Fruit fly (Drosophila melanogaster) whole organism, embryonic: Measurements from ENCODE around the gene CG7367.

Experiments
- Antp ChIP-seq: fragments of 200-800 bp; sonication (Bioruptor generic); optimal IDR thresholded peaks from 3 replicates; lab custom pipeline; 2016; ENCODE audit warnings: missing biosample characterization, missing genetic modification characterization
- CG10543 ChIP-seq: fragments of 200-800 bp; sonication (Bioruptor generic); optimal IDR thresholded peaks from 3 replicates; lab custom pipeline; 2017; ENCODE audit warnings: missing biosample characterization, mild to moderate bottlenecking, missing genetic modification characterization, moderate library complexity
- CG11560 ChIP-seq: fragments of 200-800 bp; sonication (Bioruptor generic); IDR thresholded peaks from 3 replicates; pipeline ENCODE4 v1.3.6; 2022; ENCODE audit warnings: missing biosample characterization, missing genetic modification characterization
- CG12299 ChIP-seq: fragments of 200-800 bp; sonication (Bioruptor generic); optimal IDR thresholded peaks from 2 replicates; lab custom pipeline; 2018; ENCODE audit warnings: missing biosample characterization, mild to moderate bottlenecking, missing genetic modification characterization
- CG13424 ChIP-seq: fragments of 200-800 bp; sonication (Bioruptor generic); optimal IDR thresholded peaks from 2 replicates; lab custom pipeline; 2019; ENCODE audit warnings: missing biosample characterization, mild to moderate bottlenecking, missing genetic modification characterization, moderate library complexity
- CG13894 ChIP-seq: fragments of 200-800 bp; sonication (Bioruptor generic); optimal IDR thresholded peaks from 3 replicates; lab custom pipeline; 2018; ENCODE audit warnings: missing biosample characterization, mild to moderate bottlenecking, missing genetic modification characterization, moderate library complexity
- CG16813 ChIP-seq: fragments of 200-800 bp; sonication (Bioruptor generic); IDR thresholded peaks from 3 replicates; pipeline ENCODE4 v1.3.6; 2022; ENCODE audit warnings: missing biosample characterization, missing genetic modification characterization; ENCODE audit not compliant: partially characterized antibody
- CG17568 ChIP-seq: fragments of 200-800 bp; sonication (Bioruptor generic); optimal IDR thresholded peaks from 2 replicates; lab custom pipeline; 2018; ENCODE audit warnings: missing biosample characterization, mild to moderate bottlenecking, missing genetic modification characterization, moderate library complexity
- CG1792 ChIP-seq: fragments of 200-800 bp; sonication (Bioruptor generic); optimal IDR thresholded peaks from 2 replicates; lab custom pipeline; 2016; ENCODE audit warnings: missing biosample characterization, missing genetic modification characterization
- CG18619 ChIP-seq: fragments of 200-800 bp; sonication (Bioruptor generic); optimal IDR thresholded peaks from 3 replicates; lab custom pipeline; 2017; ENCODE audit warnings: missing biosample characterization, mild to moderate bottlenecking, missing genetic modification characterization
- CG18764 ChIP-seq: fragments of 200-800 bp; sonication (Bioruptor generic); optimal IDR thresholded peaks from 3 replicates; lab custom pipeline; 2016; ENCODE audit warnings: missing biosample characterization, missing genetic modification characterization
- CG2202 ChIP-seq: fragments of 200-800 bp; sonication (Bioruptor generic); optimal IDR thresholded peaks from 2 replicates; lab custom pipeline; 2018; ENCODE audit warnings: missing biosample characterization, mild to moderate bottlenecking, missing genetic modification characterization
- CG32767 ChIP-seq: fragments of 200-800 bp; sonication (Bioruptor generic); IDR thresholded peaks from 2 replicates; pipeline ENCODE4 v1.3.6; 2022; ENCODE audit warnings: missing biosample characterization, missing genetic modification characterization
- CG3838 ChIP-seq: fragments of 200-800 bp; sonication (Bioruptor generic); optimal IDR thresholded peaks from 3 replicates; lab custom pipeline; 2016; ENCODE audit warnings: missing biosample characterization, missing genetic modification characterization
- CG42726 ChIP-seq: fragments of 200-800 bp; sonication (Bioruptor generic); IDR thresholded peaks from 2 replicates; pipeline ENCODE4 v1.3.6; 2022; ENCODE audit warnings: missing biosample characterization, missing genetic modification characterization; ENCODE audit not compliant: partially characterized antibody
- CG4730 ChIP-seq: fragments of 200-800 bp; sonication (Bioruptor generic); IDR thresholded peaks from 2 replicates; pipeline ENCODE4 v1.3.6; 2022; ENCODE audit warnings: missing biosample characterization, missing genetic modification characterization
- CG5245 ChIP-seq: fragments of 200-800 bp; sonication (Bioruptor generic); optimal IDR thresholded peaks from 3 replicates; lab custom pipeline; 2016; ENCODE audit warnings: missing biosample characterization, missing genetic modification characterization
- CG7271 ChIP-seq: fragments of 200-800 bp; sonication (Bioruptor generic); optimal IDR thresholded peaks from 2 replicates; lab custom pipeline; 2018; ENCODE audit warnings: missing biosample characterization, mild to moderate bottlenecking, missing genetic modification characterization, moderate library complexity
- CG8290 ChIP-seq, 3 experiments: fragments of 200-800 bp; sonication (Bioruptor generic); optimal IDR thresholded peaks; 2 replicates each; lab custom pipeline; 2016 to 2019; ENCODE audit warnings: missing biosample characterization in 3 of 3, missing genetic modification characterization in 3 of 3, mild to moderate bottlenecking in 2 of 3, moderate library complexity in 1 of 3
- CG9727 ChIP-seq: fragments of 200-800 bp; sonication (Bioruptor generic); optimal IDR thresholded peaks from 3 replicates; lab custom pipeline; 2017; ENCODE audit warnings: missing biosample characterization, mild to moderate bottlenecking, missing genetic modification characterization
- Deaf1 ChIP-seq: fragments of 200-800 bp; optimal IDR thresholded peaks from 3 replicates; lab custom pipeline; 2019; ENCODE audit warnings: missing biosample characterization, mild to moderate bottlenecking, missing genetic modification characterization, moderate library complexity
- ERR ChIP-seq: fragments of 200-800 bp; sonication (Bioruptor generic); optimal IDR thresholded peaks from 2 replicates; lab custom pipeline; 2016; ENCODE audit warnings: missing biosample characterization, missing genetic modification characterization
- Eip74EF ChIP-seq, 2 experiments: fragments of 200-800 bp in 1 of 2; fragments of >200 bp in 1 of 2; sonication (Bioruptor generic) in 1 of 2; optimal IDR thresholded peaks; 2 replicates each; lab custom pipeline; 2017 to 2019; ENCODE audit warnings: missing biosample characterization in 2 of 2, missing genetic modification characterization in 2 of 2, mild to moderate bottlenecking in 1 of 2, moderate library complexity in 1 of 2
- Nf-YC ChIP-seq: fragments of 200-800 bp; optimal IDR thresholded peaks from 3 replicates; lab custom pipeline; 2019; ENCODE audit warnings: missing biosample characterization, mild to moderate bottlenecking, missing genetic modification characterization, moderate library complexity
- PHDP ChIP-seq: fragments of 200-800 bp; sonication (Bioruptor generic); optimal IDR thresholded peaks from 3 replicates; lab custom pipeline; 2018; ENCODE audit warnings: missing biosample characterization, mild to moderate bottlenecking, missing genetic modification characterization, moderate library complexity
- Pdp1 ChIP-seq, 2 experiments: fragments of 200-800 bp; sonication (Bioruptor generic); optimal IDR thresholded peaks; 3 replicates each; lab custom pipeline; 2016; ENCODE audit warnings: missing biosample characterization in 2 of 2, missing genetic modification characterization in 2 of 2, mild to moderate bottlenecking in 1 of 2, moderate library complexity in 1 of 2
- Tbp ChIP-seq: fragments of >200 bp; optimal IDR thresholded peaks from 2 replicates; lab custom pipeline; 2018; ENCODE audit warnings: missing biosample characterization, missing genetic modification characterization
- ac ChIP-seq: fragments of 200-800 bp; sonication (Bioruptor generic); optimal IDR thresholded peaks from 3 replicates; lab custom pipeline; 2017; ENCODE audit warnings: missing biosample characterization, mild to moderate bottlenecking, missing genetic modification characterization
- ase ChIP-seq: fragments of 200-800 bp; sonication (Bioruptor generic); IDR thresholded peaks from 3 replicates; pipeline ENCODE4 v1.3.6; 2022; ENCODE audit warnings: missing biosample characterization, missing genetic modification characterization
- ems ChIP-seq: fragments of 200-800 bp; sonication (Bioruptor generic); optimal IDR thresholded peaks from 3 replicates; lab custom pipeline; 2016; ENCODE audit warnings: missing biosample characterization, missing genetic modification characterization
- eve ChIP-seq, 2 experiments: fragments of >200 bp; optimal IDR thresholded peaks; 2 replicates each; lab custom pipeline; 2017; ENCODE audit warnings: missing biosample characterization in 2 of 2, missing genetic modification characterization in 2 of 2
- gro ChIP-seq: fragments of 200-800 bp; sonication (Bioruptor generic); optimal IDR thresholded peaks from 2 replicates; lab custom pipeline; 2016; ENCODE audit warnings: missing biosample characterization, missing genetic modification characterization
- hb ChIP-seq: fragments of 200-800 bp; sonication (Bioruptor generic); IDR thresholded peaks from 3 replicates; pipeline ENCODE4 v1.3.6; 2022; ENCODE audit warnings: missing biosample characterization, missing genetic modification characterization; ENCODE audit not compliant: partially characterized antibody
- kah ChIP-seq: fragments of 200-800 bp; sonication (Bioruptor generic); optimal IDR thresholded peaks from 2 replicates; lab custom pipeline; 2018; ENCODE audit warnings: missing biosample characterization, mild to moderate bottlenecking, missing genetic modification characterization
- lilli ChIP-seq: fragments of 200-800 bp; sonication (Bioruptor generic); optimal IDR thresholded peaks from 3 replicates; lab custom pipeline; 2016; ENCODE audit warnings: missing biosample characterization, missing genetic modification characterization
- lola ChIP-seq, 3 experiments: fragments of >200 bp in 2 of 3; fragments of 200-800 bp in 1 of 3; sonication (Bioruptor generic) in 1 of 3; optimal IDR thresholded peaks; 2 replicates each; lab custom pipeline; 2017 to 2019; ENCODE audit warnings: missing biosample characterization in 3 of 3, missing genetic modification characterization in 3 of 3, mild to moderate bottlenecking in 1 of 3, moderate library complexity in 1 of 3
- luna ChIP-seq: fragments of 200-800 bp; sonication (Bioruptor generic); optimal IDR thresholded peaks from 2 replicates; lab custom pipeline; 2016; ENCODE audit warnings: missing biosample characterization, missing genetic modification characterization
- mld ChIP-seq: fragments of 200-800 bp; sonication (Bioruptor generic); IDR thresholded peaks from 3 replicates; pipeline ENCODE4 v1.3.6; 2022; ENCODE audit warnings: missing biosample characterization, missing genetic modification characterization; ENCODE audit not compliant: partially characterized antibody
- odd ChIP-seq: fragments of 200-800 bp; sonication (Bioruptor generic); optimal IDR thresholded peaks from 2 replicates; lab custom pipeline; 2017; ENCODE audit warnings: missing biosample characterization, mild to moderate bottlenecking, missing genetic modification characterization
- peb ChIP-seq: fragments of 200-800 bp; sonication (Bioruptor generic); IDR thresholded peaks from 2 replicates; pipeline ENCODE4 v1.3.6; 2022; ENCODE audit warnings: missing biosample characterization, missing genetic modification characterization
- pita ChIP-seq: fragments of 200-800 bp; sonication (Bioruptor generic); optimal IDR thresholded peaks from 2 replicates; lab custom pipeline; 2017; ENCODE audit warnings: missing biosample characterization, mild to moderate bottlenecking, missing genetic modification characterization
- rib ChIP-seq: fragments of 200-800 bp; sonication (Bioruptor generic); IDR thresholded peaks from 2 replicates; pipeline ENCODE4 v1.3.6; 2022; ENCODE audit warnings: missing biosample characterization, missing genetic modification characterization
- sc ChIP-seq, 3 experiments: fragments of >200 bp in 2 of 3; fragments of 200-800 bp in 1 of 3; sonication (Bioruptor generic) in 1 of 3; optimal IDR thresholded peaks; 2 replicates in 2 of 3; 3 replicates in 1 of 3; lab custom pipeline; 2017; ENCODE audit warnings: mild to moderate bottlenecking in 1 of 3, missing biosample characterization in 1 of 3, missing genetic modification characterization in 1 of 3, missing genetic modification reagents in 1 of 3
- sna ChIP-seq: fragments of 200-800 bp; sonication (Bioruptor generic); IDR thresholded peaks from 2 replicates; pipeline ENCODE4 v1.3.6; 2022; ENCODE audit warnings: missing biosample characterization, missing genetic modification characterization; ENCODE audit not compliant: partially characterized antibody
- tna ChIP-seq: fragments of 200-800 bp; sonication (Bioruptor generic); IDR thresholded peaks from 2 replicates; pipeline ENCODE4 v1.3.6; 2022; ENCODE audit warnings: missing biosample characterization, missing genetic modification characterization; ENCODE audit not compliant: partially characterized antibody
- vfl ChIP-seq: fragments of 200-800 bp; sonication (Bioruptor generic); optimal IDR thresholded peaks from 2 replicates; lab custom pipeline; 2016; ENCODE audit warnings: missing biosample characterization, missing genetic modification characterization

Gene CG7367

dm6 chr2L:8081640-8082485 is 42.3 kb upstream of the CG7367 start (continued):
- TF ChIP-seq CG12299 = peak; percentile 65
- peak in 1 of 2 experiments; percentile 38 for TF ChIP-seq Eip74EF (GFP tag; optimal IDR thresholded peaks at IDR 0.05; lab: Kevin White, UChicago)
- TF ChIP-seq luna = no peak
- no peak for TF ChIP-seq sc (optimal IDR thresholded peaks at IDR 0.05; lab: Kevin White, UChicago)
- TF ChIP-seq sc (GFP tag; optimal IDR thresholded peaks at IDR 0.05; lab: Kevin White, UChicago) = peak; percentile 85
- peak; percentile 85 for TF ChIP-seq CG13424 (tag; lab: Kevin White, UChicago)
- no peak for TF ChIP-seq kah (GFP tag; lab: Kevin White, UChicago)
- TF ChIP-seq CG17568 (GFP tag; lab: Kevin White, UChicago) = no peak
- peak; percentile 12 for TF ChIP-seq ems (GFP tag; lab: Kevin White, UChicago)
- no peak for TF ChIP-seq CG13894
- TF ChIP-seq CG7271 (tag; lab: Kevin White, UChicago) = peak; percentile 79
- TF ChIP-seq Nf-YC (tag; lab: Kevin White, UChicago) = peak; percentile 49
- TF ChIP-seq Antp (GFP tag; lab: Kevin White, UChicago) = peak; percentile 28
- TF ChIP-seq CG2202 (tag; lab: Kevin White, UChicago) = peak; percentile 62
- peak; percentile 45 for TF ChIP-seq ac
- TF ChIP-seq mld (GFP tag; lab: Robert Waterston, UW) = no peak
- no peak for TF ChIP-seq CG3838 (GFP tag; lab: Kevin White, UChicago)
- TF ChIP-seq gro (GFP tag; lab: Kevin White, UChicago) = no peak
- TF ChIP-seq PHDP (tag; lab: Kevin White, UChicago) = peak; percentile 84
- TF ChIP-seq vfl (GFP tag; lab: Kevin White, UChicago) = peak; percentile 60
- 0 out of 2 replicates have a peak, but pooled peaks have one; percentile 6 for TF ChIP-seq peb (GFP tag; lab: Robert Waterston, UW)
- TF ChIP-seq CG8290 (GFP tag; optimal IDR thresholded peaks at IDR 0.05; lab: Kevin White, UChicago) = peak; percentile 47
- peak in 1 of 2 experiments; percentile 1 for TF ChIP-seq CG8290 (tag; optimal IDR thresholded peaks at IDR 0.05; lab: Kevin White, UChicago)
- TF ChIP-seq CG16813 = no peak
- no peak for TF ChIP-seq pita (GFP tag; lab: Kevin White, UChicago)
- TF ChIP-seq CG11560 (tag; lab: Robert Waterston, UW) = peak; percentile 63; the same call in 1 of the 3 replicates
- TF ChIP-seq CG4730 (GFP tag; lab: Robert Waterston, UW) = no peak
- peak in 1 of 2 experiments; percentile 34 for TF ChIP-seq Pdp1 (GFP tag; optimal IDR thresholded peaks at IDR 0.05; lab: Kevin White, UChicago)
- TF ChIP-seq CG9727 = peak; percentile 89
- TF ChIP-seq lilli (GFP tag; lab: Kevin White, UChicago) = peak; percentile 54
- TF ChIP-seq ERR = no peak
- TF ChIP-seq sna (GFP tag; lab: Robert Waterston, UW) = no peak
- no peak for TF ChIP-seq Tbp
- TF ChIP-seq Deaf1 (tag; lab: Kevin White, UChicago) = no peak
- TF ChIP-seq tna (GFP tag; lab: Robert Waterston, UW) = no peak
- TF ChIP-seq CG42726 (GFP tag; lab: Robert Waterston, UW) = no peak
- peak; percentile 92 for TF ChIP-seq CG32767 (GFP tag; lab: Robert Waterston, UW)
- TF ChIP-seq odd (GFP tag; lab: Kevin White, UChicago) = peak; percentile 84
- peak; percentile 21; the same call in 1 of the 2 replicates for TF ChIP-seq rib (GFP tag; lab: Robert Waterston, UW)
- TF ChIP-seq CG18764 (GFP tag; lab: Kevin White, UChicago) = no peak
- no peak for TF ChIP-seq hb
- no peak for TF ChIP-seq CG1792 (GFP tag; lab: Kevin White, UChicago)
- no peak for TF ChIP-seq eve (GFP tag; optimal IDR thresholded peaks at IDR 0.05; lab: Kevin White, UChicago)
- TF ChIP-seq CG10543 (GFP tag; lab: Kevin White, UChicago) = peak; percentile 58
- TF ChIP-seq CG5245 (GFP tag; lab: Kevin White, UChicago) = peak; percentile 1
- TF ChIP-seq CG18619 (GFP tag; lab: Kevin White, UChicago) = peak; percentile 82
- 0 out of 3 replicates have a peak, but pooled peaks have one; percentile 21 for TF ChIP-seq ase (GFP tag; lab: Robert Waterston, UW)
- TF ChIP-seq lola (GFP tag; optimal IDR thresholded peaks at IDR 0.05; lab: Kevin White, UChicago) = peak in 1 of 3 experiments; percentile 91
